Fruit fly (Drosophila melanogaster): Measurements from ENCODE around the gene CG14232.

Gene CG14232

dm6 chrX:19704083-19704482, at the start of gene CG14232, which contains the start of gene CG14230:
Gene CG14232 (minus strand): TSS chrX:19704259.
Gene CG14230 (plus strand): TSS chrX:19704176.
- TF ChIP-seq psq (optimal IDR thresholded peaks at IDR 0.05) (no peak), pan (optimal IDR thresholded peaks at IDR 0.05) (no peak), CG8478 (optimal IDR thresholded peaks at IDR 0.05) (no peak), EcR (GFP tag; optimal IDR thresholded peaks at IDR 0.05) (no peak)

DNA sequence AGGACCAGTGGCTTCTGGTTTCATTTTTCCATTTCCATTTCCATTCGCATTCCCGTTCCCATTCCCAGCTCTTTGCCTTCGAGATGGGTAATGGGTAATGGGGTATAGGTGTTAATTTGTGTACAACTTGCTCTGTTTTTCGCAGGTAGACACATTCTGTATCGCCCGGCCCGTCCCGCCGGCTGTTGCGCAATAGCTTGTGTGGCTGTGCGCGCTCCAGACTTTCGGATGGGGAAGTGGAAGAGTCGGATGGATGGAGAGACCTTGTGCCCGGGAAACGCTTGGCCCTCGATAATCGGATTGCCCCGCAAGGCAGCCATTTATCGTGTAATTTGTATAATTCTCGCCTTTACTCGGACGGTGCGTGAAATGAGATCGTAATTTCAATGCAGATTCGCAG, 49.7 kb upstream of the CG14232 start:
- TF ChIP-seq CG8478 (optimal IDR thresholded peaks at IDR 0.05): no peak
- TF ChIP-seq pan (optimal IDR thresholded peaks at IDR 0.05): no peak
- TF ChIP-seq EcR (GFP tag; optimal IDR thresholded peaks at IDR 0.05): no peak
- TF ChIP-seq psq (optimal IDR thresholded peaks at IDR 0.05): no peak
- no peak for TF ChIP-seq Dll (optimal IDR thresholded peaks at IDR 0.05)
- no peak for TF ChIP-seq usp (GFP tag; optimal IDR thresholded peaks at IDR 0.05)

- TF ChIP-seq CG8478 (optimal IDR thresholded peaks at IDR 0.05): no peak
- TF ChIP-seq Dll (optimal IDR thresholded peaks at IDR 0.05): no peak
- no peak for TF ChIP-seq pan (optimal IDR thresholded peaks at IDR 0.05)
- no peak for TF ChIP-seq psq (optimal IDR thresholded peaks at IDR 0.05)
Measured at dm6 chrX:19752344-19752743, 48.3 kb upstream of the CG14232 start.

DNA sequence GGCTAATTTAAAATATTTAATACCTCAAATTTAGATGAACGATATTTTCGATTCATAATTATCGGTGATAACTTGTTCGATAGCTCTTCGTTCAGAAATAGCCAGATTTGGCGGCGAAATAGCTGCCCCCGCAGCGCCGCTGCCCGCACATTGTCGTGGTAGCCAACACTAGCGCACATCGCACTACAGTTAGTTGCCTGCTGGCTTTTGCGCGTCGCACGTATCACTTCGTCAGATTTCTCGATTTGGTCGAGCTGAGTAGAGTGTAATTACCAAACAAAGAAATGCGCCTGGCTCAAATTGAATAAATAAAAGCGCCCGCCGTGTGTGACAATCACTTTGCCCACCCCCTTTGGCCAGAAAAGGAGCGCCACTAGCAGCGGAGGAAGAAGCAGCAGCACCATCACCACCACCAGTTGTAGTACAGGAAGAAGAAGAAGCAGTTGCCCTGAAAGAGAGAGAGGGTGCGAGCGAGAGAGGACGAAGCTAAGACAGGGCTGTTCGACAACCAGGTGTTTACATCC, 46.6 kb upstream of the CG14232 start, which contains the start of gene Abcd3:
Gene Abcd3 (plus strand): TSS at position 145 of the 524 bp plus-strand sequence.
- TF ChIP-seq CG8478 (optimal IDR thresholded peaks at IDR 0.05) (no peak), psq (optimal IDR thresholded peaks at IDR 0.05) (no peak), Dll (optimal IDR thresholded peaks at IDR 0.05) (no peak), usp (GFP tag; optimal IDR thresholded peaks at IDR 0.05) (no peak), EcR (GFP tag; optimal IDR thresholded peaks at IDR 0.05) (no peak), pan (optimal IDR thresholded peaks at IDR 0.05) (no peak)

dm6 chrX:19748565-19748964, 44.5 kb upstream of the CG14232 start:
- TF ChIP-seq EcR (GFP tag; optimal IDR thresholded peaks at IDR 0.05) (no peak), usp (GFP tag; optimal IDR thresholded peaks at IDR 0.05) (no peak), pan (optimal IDR thresholded peaks at IDR 0.05) (no peak), CG8478 (optimal IDR thresholded peaks at IDR 0.05) (no peak), psq (optimal IDR thresholded peaks at IDR 0.05) (no peak), Dll (optimal IDR thresholded peaks at IDR 0.05) (no peak)

dm6 chrX:19748014-19748413, 44.0 kb upstream of the CG14232 start, which contains the start of gene Alr:
Gene Alr (plus strand): TSS chrX:19748314.
- TF ChIP-seq usp (GFP tag; optimal IDR thresholded peaks at IDR 0.05): no peak
- no peak for TF ChIP-seq Dll (optimal IDR thresholded peaks at IDR 0.05)
- TF ChIP-seq EcR (GFP tag; optimal IDR thresholded peaks at IDR 0.05): no peak
- no peak for TF ChIP-seq psq (optimal IDR thresholded peaks at IDR 0.05)
- no peak for TF ChIP-seq pan (optimal IDR thresholded peaks at IDR 0.05)
- TF ChIP-seq CG8478 (optimal IDR thresholded peaks at IDR 0.05): no peak

DNA sequence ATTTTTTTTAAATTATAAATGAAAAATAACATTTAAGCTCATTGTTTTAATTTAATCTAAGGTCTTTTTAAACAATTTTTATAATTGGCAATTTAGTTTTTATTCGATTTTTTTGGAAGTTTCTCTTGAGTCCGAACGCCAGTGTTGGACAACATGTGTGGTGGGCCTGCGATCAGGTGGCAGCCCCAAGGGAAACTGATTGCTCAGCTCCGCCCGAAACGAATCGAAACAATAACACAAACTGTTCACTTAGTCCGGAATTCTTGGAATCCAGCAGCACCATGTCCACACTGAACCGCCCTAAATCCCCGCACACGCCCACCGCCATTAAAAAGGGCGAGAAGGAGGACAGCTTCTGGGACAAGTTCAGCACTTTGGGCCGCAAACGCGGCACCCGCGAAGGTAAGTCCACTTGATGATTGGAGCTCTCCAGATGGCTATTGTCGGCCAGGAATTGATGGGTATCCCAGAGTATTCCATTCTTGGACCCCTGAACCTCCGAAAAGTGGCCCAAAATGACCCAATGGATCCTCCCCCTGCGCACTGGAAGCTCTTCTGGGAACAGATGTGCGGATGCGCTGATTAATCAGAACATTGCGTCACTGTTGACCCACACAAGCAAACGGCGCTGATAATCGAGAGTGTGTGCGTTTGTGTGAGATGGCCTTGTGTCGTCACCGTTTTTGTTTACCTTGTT, 42.0 kb upstream of the CG14232 start, which contains the start of gene parvin:
Gene parvin (plus strand): TSS at position 134 of the 697 bp plus-strand sequence.
- TF ChIP-seq Dll (optimal IDR thresholded peaks at IDR 0.05): no peak
- no peak for TF ChIP-seq psq (optimal IDR thresholded peaks at IDR 0.05)
- no peak for TF ChIP-seq EcR (GFP tag; optimal IDR thresholded peaks at IDR 0.05)
- TF ChIP-seq CG8478 (optimal IDR thresholded peaks at IDR 0.05): no peak
- TF ChIP-seq pan (optimal IDR thresholded peaks at IDR 0.05): no peak
- TF ChIP-seq usp (GFP tag; optimal IDR thresholded peaks at IDR 0.05): no peak

- TF ChIP-seq EcR (GFP tag; optimal IDR thresholded peaks at IDR 0.05) (no peak), CG8478 (optimal IDR thresholded peaks at IDR 0.05) (no peak), usp (GFP tag; optimal IDR thresholded peaks at IDR 0.05) (no peak), psq (optimal IDR thresholded peaks at IDR 0.05) (no peak), Dll (optimal IDR thresholded peaks at IDR 0.05) (no peak), pan (optimal IDR thresholded peaks at IDR 0.05) (no peak)
Measured at dm6 chrX:19744003-19744488, 40.0 kb upstream of the CG14232 start, which contains the start of the genes CG18809, COX6B, CG33932 and Rpp20. Gene CG18809 (minus strand): TSS chrX:19744335. Gene COX6B (minus strand): TSS chrX:19744335. Gene CG33932 (plus strand): TSS chrX:19744431. Gene Rpp20 (plus strand): TSS chrX:19744431.

- TF ChIP-seq EcR (GFP tag; optimal IDR thresholded peaks at IDR 0.05) (no peak), pan (optimal IDR thresholded peaks at IDR 0.05) (no peak), CG8478 (optimal IDR thresholded peaks at IDR 0.05) (no peak)
Measured at dm6 chrX:19737872-19738271, 33.8 kb upstream of the CG14232 start.

DNA sequence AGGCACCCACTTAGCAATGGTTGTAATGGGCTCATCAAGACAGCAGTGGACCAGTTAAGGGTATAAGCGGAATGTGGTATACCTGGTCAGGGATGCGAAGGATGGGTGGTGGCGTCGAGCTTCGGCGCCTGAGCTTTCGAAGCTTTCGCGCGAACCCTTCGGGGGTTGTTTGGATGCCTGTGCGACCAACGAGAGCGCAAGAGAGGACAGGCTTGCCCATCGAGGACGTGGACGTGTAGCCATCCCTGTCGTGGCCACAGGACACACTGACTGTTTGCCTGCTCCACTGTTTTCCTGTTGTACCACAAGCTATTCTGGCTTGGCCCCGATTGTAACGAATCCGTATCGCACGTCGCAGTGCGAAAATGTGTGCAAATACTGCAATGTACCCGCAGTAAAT, 31.2 kb upstream of the CG14232 start, which contains the start of gene CG14234:
Gene CG14234 (plus strand): TSS at position 301 of the 400 bp plus-strand sequence.
- TF ChIP-seq CG8478 (optimal IDR thresholded peaks at IDR 0.05): no peak
- no peak for TF ChIP-seq Dll (optimal IDR thresholded peaks at IDR 0.05)
- no peak for TF ChIP-seq EcR (GFP tag; optimal IDR thresholded peaks at IDR 0.05)
- no peak for TF ChIP-seq usp (GFP tag; optimal IDR thresholded peaks at IDR 0.05)
- no peak for TF ChIP-seq psq (optimal IDR thresholded peaks at IDR 0.05)
- TF ChIP-seq pan (optimal IDR thresholded peaks at IDR 0.05): no peak

dm6 chrX:19730844-19731243, 26.8 kb upstream of the CG14232 start, which contains the start of gene AP-1-2beta:
Gene AP-1-2beta (plus strand): TSS chrX:19731004.
- no peak for TF ChIP-seq Dll (optimal IDR thresholded peaks at IDR 0.05)
- no peak for TF ChIP-seq EcR (GFP tag; optimal IDR thresholded peaks at IDR 0.05)
- TF ChIP-seq psq (optimal IDR thresholded peaks at IDR 0.05): no peak
- no peak for TF ChIP-seq usp (GFP tag; optimal IDR thresholded peaks at IDR 0.05)
- no peak for TF ChIP-seq pan (optimal IDR thresholded peaks at IDR 0.05)
- no peak for TF ChIP-seq CG8478 (optimal IDR thresholded peaks at IDR 0.05)

Data from whole organism.